Worm (Caenorhabditis elegans): Measurements from ENCODE around the gene cank-26.

Gene cank-26

DNA sequence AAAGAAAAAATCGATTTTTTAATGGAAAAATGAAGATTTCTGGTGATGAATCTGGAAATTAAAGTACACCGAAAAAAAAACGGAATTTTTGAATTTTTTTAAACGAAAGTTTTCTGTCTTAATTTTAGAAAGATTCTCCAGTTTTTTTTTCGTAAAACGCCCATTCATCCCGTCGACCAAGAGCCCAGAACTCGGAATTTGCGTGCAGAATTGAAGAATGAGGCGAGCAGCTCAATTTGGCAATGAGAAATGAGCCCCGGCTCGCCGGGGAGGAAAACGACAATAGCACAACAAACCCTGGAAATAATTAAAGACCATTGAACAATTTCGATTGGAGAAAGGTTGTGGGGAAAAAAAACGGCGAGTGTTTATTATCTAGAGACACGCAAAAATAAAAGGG is 43.0 kb downstream of the cank-26 start:
- TF ChIP-seq ama-1 (optimal IDR thresholded peaks at IDR 0.05) (no peak), ceh-36 (tag; optimal IDR thresholded peaks at IDR 0.05) (no peak), tra-4 (tag; optimal IDR thresholded peaks at IDR 0.05) (no peak), ceh-13 (GFP tag; optimal IDR thresholded peaks at IDR 0.05) (no peak), aly-1 (tag; optimal IDR thresholded peaks at IDR 0.05) (no peak), scrt-1 (GFP tag; IDR thresholded peaks at IDR 0.05) (no peak), tbx-37 (GFP tag; conservative IDR thresholded peaks at IDR 0.05) (no peak), hmbx-1 (tag; optimal IDR thresholded peaks at IDR 0.05) (no peak), F13C5.2 (tag; optimal IDR thresholded peaks at IDR 0.05) (no peak), ets-7 (tag; optimal IDR thresholded peaks at IDR 0.05) (no peak), hnd-1 (tag; optimal IDR thresholded peaks at IDR 0.05) (no peak)

- TF ChIP-seq B0310.2 (tag; optimal IDR thresholded peaks at IDR 0.05) (no peak), aly-1 (tag; optimal IDR thresholded peaks at IDR 0.05) (no peak), hmbx-1 (tag; optimal IDR thresholded peaks at IDR 0.05) (no peak), ama-1 (optimal IDR thresholded peaks at IDR 0.05) (no peak), ceh-36 (tag; optimal IDR thresholded peaks at IDR 0.05) (no peak), tbx-11 (GFP tag; IDR thresholded peaks at IDR 0.05) (no peak), F13C5.2 (tag; optimal IDR thresholded peaks at IDR 0.05) (no peak), scrt-1 (GFP tag; IDR thresholded peaks at IDR 0.05) (no peak), flt-1 (GFP tag; IDR thresholded peaks at IDR 0.05) (no peak), hnd-1 (tag; optimal IDR thresholded peaks at IDR 0.05) (no peak), sea-1 (GFP tag; conservative IDR thresholded peaks at IDR 0.05) (no peak), hmg-4 (GFP tag; optimal IDR thresholded peaks at IDR 0.05) (no peak), tra-4 (tag; optimal IDR thresholded peaks at IDR 0.05) (no peak), tbx-37 (GFP tag; conservative IDR thresholded peaks at IDR 0.05) (no peak), ets-7 (tag; optimal IDR thresholded peaks at IDR 0.05) (no peak), ceh-13 (GFP tag; optimal IDR thresholded peaks at IDR 0.05) (no peak), pes-1 (GFP tag; IDR thresholded peaks at IDR 0.05) (no peak)
Measured at ce11 chrII:3931230-3931629, 43.6 kb downstream of the cank-26 start.

DNA sequence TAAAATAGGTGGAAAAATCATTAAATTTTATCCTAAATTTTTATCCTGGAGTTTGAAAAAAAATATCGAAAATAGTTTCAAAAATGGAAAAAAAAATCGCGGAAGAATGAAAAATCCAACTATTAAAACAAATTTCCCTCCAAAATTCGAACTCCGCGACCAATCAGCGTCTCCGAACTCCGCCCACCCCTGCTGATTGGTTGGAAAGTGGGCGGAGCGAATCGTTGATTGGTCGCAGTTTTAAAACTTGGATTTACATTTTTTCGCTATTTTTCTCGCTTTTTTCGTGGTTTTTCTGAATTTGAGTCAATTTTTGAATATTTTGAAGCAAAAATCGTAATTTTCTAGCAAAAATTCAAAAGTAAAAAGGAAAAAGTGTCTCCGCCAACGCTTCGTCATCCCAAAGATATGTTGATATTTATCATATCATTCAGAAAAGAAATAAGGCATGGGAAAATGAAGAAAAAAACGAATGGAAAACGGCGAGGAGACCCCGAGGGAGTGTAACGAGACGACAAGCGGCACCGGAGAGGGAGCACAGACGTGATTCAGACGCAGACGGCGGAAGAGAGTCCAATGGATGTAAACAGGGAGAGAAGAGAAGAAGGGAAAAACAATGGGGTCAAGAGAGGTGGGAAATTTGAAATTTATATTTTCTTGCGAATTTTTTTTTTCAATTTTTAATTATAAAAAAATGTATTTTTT is 44.2 kb downstream of the cank-26 start:
- TF ChIP-seq ama-1 (optimal IDR thresholded peaks at IDR 0.05) = no peak

- TF ChIP-seq tra-4 (tag; optimal IDR thresholded peaks at IDR 0.05) = no peak
Measured at ce11 chrII:3929446-3929845, 45.4 kb downstream of the cank-26 start.

ce11 chrII:3927943-3928393 is 46.9 kb downstream of the cank-26 start, which contains the start of gene plpp-1.1:
plpp-1.1 (minus strand) TSS chrII:3927993.
- no peak for TF ChIP-seq aly-1 (tag; optimal IDR thresholded peaks at IDR 0.05)
- TF ChIP-seq tbx-37 (GFP tag; conservative IDR thresholded peaks at IDR 0.05) = no peak
- TF ChIP-seq ets-7 (tag; optimal IDR thresholded peaks at IDR 0.05) = no peak
